Comparison of ENCODE assay signal across 1 fruit fly cellular context in genomic region chr3R:26005978-26006934, dm6.
TF ChIP-seq lines count a peak whose summit lies in the region.

No protein-coding gene starts in this region.

TF ChIP-seq in whole organism, embryonic, 481 proteins besides CTCF, POLR2A, EP300 and RAD21 (continued from another document and continues in another):
- TF ChIP-seq Max (GFP tag; optimal IDR thresholded peaks at IDR 0.05; lab: Kevin White, UChicago) (peak; percentile 32), Xbp1 (GFP tag; optimal IDR thresholded peaks at IDR 0.05; lab: Kevin White, UChicago) (no peak), ham (GFP tag; IDR thresholded peaks at IDR 0.05; lab: Robert Waterston, UW) (no peak), ci (GFP tag; IDR thresholded peaks at IDR 0.05; lab: Robert Waterston, UW) (peak; percentile 72; the same call in 2 of the 3 replicates), CG6175 (GFP tag; IDR thresholded peaks at IDR 0.05; lab: Robert Waterston, UW) (0 out of 3 replicates have a peak, but pooled peaks have one; percentile 49), Scr (GFP tag; IDR thresholded peaks at IDR 0.05; lab: Robert Waterston, UW; ENCODE audit: partially characterized antibody) (no peak), phol (tag; optimal IDR thresholded peaks at IDR 0.05; lab: Kevin White, UChicago) (no peak), Doc2 (GFP tag; IDR thresholded peaks at IDR 0.05; lab: Robert Waterston, UW) (no peak), pan (optimal IDR thresholded peaks at IDR 0.05; lab: Kevin White, UChicago) (no peak), pan (GFP tag; optimal IDR thresholded peaks at IDR 0.05 in 1 of 2, IDR thresholded peaks at IDR 0.05 in 1 of 2) (no peak), sisA (GFP tag; IDR thresholded peaks at IDR 0.05; lab: Robert Waterston, UW) (no peak), CG10431 (GFP tag; optimal IDR thresholded peaks at IDR 0.05; lab: Kevin White, UChicago) (no peak), tx (GFP tag; optimal IDR thresholded peaks at IDR 0.05; lab: Kevin White, UChicago) (no peak), cato (GFP tag; optimal IDR thresholded peaks at IDR 0.05; lab: Kevin White, UChicago; ENCODE audit: borderline replicate concordance) (no peak), inv (GFP tag; IDR thresholded peaks at IDR 0.05; lab: Robert Waterston, UW; ENCODE audit: partially characterized antibody) (0 out of 2 replicates have a peak, but pooled peaks have one; percentile 15), esg (GFP tag; conservative IDR thresholded peaks at IDR 0.05; lab: Robert Waterston, UW) (no peak), dan (GFP tag; IDR thresholded peaks at IDR 0.05; lab: Robert Waterston, UW) (no peak), sens-2 (GFP tag; IDR thresholded peaks at IDR 0.05; lab: Robert Waterston, UW) (peak; percentile 74; the same call in 1 of the 2 replicates), exex (tag; optimal IDR thresholded peaks at IDR 0.05; lab: Kevin White, UChicago) (no peak), slou (GFP tag; optimal IDR thresholded peaks at IDR 0.05; lab: Kevin White, UChicago) (no peak), CG10366 (GFP tag; IDR thresholded peaks at IDR 0.05; lab: Robert Waterston, UW) (no peak), gro (GFP tag; optimal IDR thresholded peaks at IDR 0.05; lab: Kevin White, UChicago) (peak; percentile 67), CG5953 (GFP tag; IDR thresholded peaks at IDR 0.05; lab: Robert Waterston, UW) (no peak), Blimp-1 (GFP tag; optimal IDR thresholded peaks at IDR 0.05; lab: Kevin White, UChicago) (no peak), CG11398 (GFP tag; optimal IDR thresholded peaks at IDR 0.05; lab: Kevin White, UChicago) (no peak), CG2678 (tag; optimal IDR thresholded peaks at IDR 0.05; lab: Kevin White, UChicago) (peak; percentile 1), CrebB (tag; optimal IDR thresholded peaks at IDR 0.05; lab: Kevin White, UChicago) (no peak), E2f2 (GFP tag; IDR thresholded peaks at IDR 0.05; lab: Robert Waterston, UW) (no peak), CG2120 (GFP tag; optimal IDR thresholded peaks at IDR 0.05; lab: Kevin White, UChicago) (no peak), CG9817 (tag; optimal IDR thresholded peaks at IDR 0.05; lab: Kevin White, UChicago) (no peak), br (optimal IDR thresholded peaks at IDR 0.05; lab: Kevin White, UChicago) (no peak), Oli (tag; optimal IDR thresholded peaks at IDR 0.05; lab: Kevin White, UChicago) (no peak), kni (GFP tag; optimal IDR thresholded peaks at IDR 0.05; lab: Kevin White, UChicago) (peak; percentile 100), bbx (GFP tag; IDR thresholded peaks at IDR 0.05; lab: Robert Waterston, UW; ENCODE audit: partially characterized antibody) (peak; percentile 43), shn (GFP tag; optimal IDR thresholded peaks at IDR 0.05; lab: Kevin White, UChicago) (no peak), CG7357 (GFP tag; IDR thresholded peaks at IDR 0.05; lab: Robert Waterston, UW) (no peak), hbn (GFP tag; IDR thresholded peaks at IDR 0.05; lab: Robert Waterston, UW; ENCODE audit: partially characterized antibody) (no peak), CG2889 (GFP tag; IDR thresholded peaks at IDR 0.05; lab: Robert Waterston, UW) (no peak), mam (GFP tag; optimal IDR thresholded peaks at IDR 0.05; lab: Kevin White, UChicago) (peak; percentile 32), Gug (GFP tag; IDR thresholded peaks at IDR 0.05; lab: Robert Waterston, UW) (no peak), CG9215 (GFP tag; IDR thresholded peaks at IDR 0.05; lab: Robert Waterston, UW) (no peak), wdn (GFP tag; IDR thresholded peaks at IDR 0.05; lab: Robert Waterston, UW) (no peak), CkIIα-i1 (GFP tag; IDR thresholded peaks at IDR 0.05; lab: Robert Waterston, UW) (no peak), run (tag; optimal IDR thresholded peaks at IDR 0.05; lab: Kevin White, UChicago) (peak; percentile 55), CG10462 (GFP tag; optimal IDR thresholded peaks at IDR 0.05; lab: Kevin White, UChicago) (no peak), Nf-YC (tag; optimal IDR thresholded peaks at IDR 0.05; lab: Kevin White, UChicago) (peak; percentile 68), CG31388 (GFP tag; optimal IDR thresholded peaks at IDR 0.05; lab: Kevin White, UChicago) (no peak), CG13296 (GFP tag; optimal IDR thresholded peaks at IDR 0.05; lab: Kevin White, UChicago) (no peak), CG12769 (tag; optimal IDR thresholded peaks at IDR 0.05; lab: Kevin White, UChicago) (peak; percentile 88), Optix (GFP tag; IDR thresholded peaks at IDR 0.05; lab: Robert Waterston, UW) (no peak), Fer2 (tag; optimal IDR thresholded peaks at IDR 0.05; lab: Kevin White, UChicago) (no peak), gem (tag; optimal IDR thresholded peaks at IDR 0.05; lab: Kevin White, UChicago) (no peak), Hr39 (optimal IDR thresholded peaks at IDR 0.05; lab: Kevin White, UChicago) (no peak), CG14050 (GFP tag; IDR thresholded peaks at IDR 0.05; lab: Robert Waterston, UW) (no peak), CG32532 (GFP tag; IDR thresholded peaks at IDR 0.05; lab: Robert Waterston, UW) (no peak; the same call in 1 of the 2 replicates), cg (GFP tag; optimal IDR thresholded peaks at IDR 0.05; lab: Kevin White, UChicago) (peak; percentile 93), CG43689 (GFP tag; IDR thresholded peaks at IDR 0.05; lab: Robert Waterston, UW) (no peak), NFAT (GFP tag; IDR thresholded peaks at IDR 0.05; lab: Robert Waterston, UW) (0 out of 2 replicates have a peak, but pooled peaks have one; percentile 39), zfh1 (GFP tag; IDR thresholded peaks at IDR 0.05; lab: Robert Waterston, UW) (no peak), CG7928 (GFP tag; optimal IDR thresholded peaks at IDR 0.05; lab: Kevin White, UChicago) (no peak), ranshi (GFP tag; IDR thresholded peaks at IDR 0.05; lab: Robert Waterston, UW) (no peak), unc-4 (GFP tag; IDR thresholded peaks at IDR 0.05; lab: Robert Waterston, UW; ENCODE audit: partially characterized antibody) (no peak), Aef1 (GFP tag; IDR thresholded peaks at IDR 0.05; lab: Robert Waterston, UW) (no peak), CG2712 (tag; optimal IDR thresholded peaks at IDR 0.05; lab: Kevin White, UChicago) (peak; percentile 40), CG6683 (GFP tag; optimal IDR thresholded peaks at IDR 0.05; lab: Kevin White, UChicago) (no peak), schlank (tag; optimal IDR thresholded peaks at IDR 0.05; lab: Kevin White, UChicago) (no peak), tap (tag; optimal IDR thresholded peaks at IDR 0.05; lab: Kevin White, UChicago) (no peak), HmgZ (tag; optimal IDR thresholded peaks at IDR 0.05; lab: Kevin White, UChicago) (no peak), bab2 (GFP tag; optimal IDR thresholded peaks at IDR 0.05; lab: Kevin White, UChicago) (no peak), CG12155 (GFP tag; optimal IDR thresholded peaks at IDR 0.05; lab: Kevin White, UChicago) (no peak), klu (GFP tag; IDR thresholded peaks at IDR 0.05; lab: Robert Waterston, UW) (no peak), Kr (GFP tag; optimal IDR thresholded peaks at IDR 0.05; lab: Kevin White, UChicago) (peak; percentile 85), CG3838 (GFP tag; optimal IDR thresholded peaks at IDR 0.05; lab: Kevin White, UChicago) (no peak), GATAe (GFP tag; conservative IDR thresholded peaks at IDR 0.05; lab: Robert Waterston, UW) (no peak), sim (GFP tag; IDR thresholded peaks at IDR 0.05; lab: Robert Waterston, UW) (no peak), MESR4 (GFP tag; optimal IDR thresholded peaks at IDR 0.05; lab: Kevin White, UChicago) (peak; percentile 1), NC2α (GFP tag; optimal IDR thresholded peaks at IDR 0.05; lab: Kevin White, UChicago) (peak; percentile 49), ssp (GFP tag; IDR thresholded peaks at IDR 0.05; lab: Robert Waterston, UW) (no peak), az2 (GFP tag; optimal IDR thresholded peaks at IDR 0.05; lab: Kevin White, UChicago) (no peak), CG16815 (GFP tag; optimal IDR thresholded peaks at IDR 0.05; lab: Kevin White, UChicago) (no peak), fd102C (GFP tag; optimal IDR thresholded peaks at IDR 0.05; lab: Kevin White, UChicago) (no peak), Chrac-16 (GFP tag; optimal IDR thresholded peaks at IDR 0.05; lab: Kevin White, UChicago) (no peak), sqz (GFP tag; optimal IDR thresholded peaks at IDR 0.05; lab: Kevin White, UChicago) (peak; percentile 98), Dll (GFP tag; IDR thresholded peaks at IDR 0.05; lab: Robert Waterston, UW; ENCODE audit: partially characterized antibody) (no peak), Bteb2 (GFP tag; optimal IDR thresholded peaks at IDR 0.05; lab: Kevin White, UChicago) (no peak), Med (GFP tag; lab: Kevin White, UChicago) (peak; percentile 76), bigmax (GFP tag; optimal IDR thresholded peaks at IDR 0.05; lab: Kevin White, UChicago) (peak; percentile 14), her (GFP tag; optimal IDR thresholded peaks at IDR 0.05; lab: Kevin White, UChicago) (peak; percentile 7), CG9727 (GFP tag; optimal IDR thresholded peaks at IDR 0.05; lab: Kevin White, UChicago) (peak; percentile 34), CG8944 (GFP tag; optimal IDR thresholded peaks at IDR 0.05; lab: Kevin White, UChicago) (no peak), Doc3 (GFP tag; IDR thresholded peaks at IDR 0.05; lab: Robert Waterston, UW; ENCODE audit: partially characterized antibody) (no peak), CG7271 (tag; optimal IDR thresholded peaks at IDR 0.05; lab: Kevin White, UChicago) (no peak), mld (GFP tag; IDR thresholded peaks at IDR 0.05; lab: Robert Waterston, UW; ENCODE audit: partially characterized antibody) (no peak), CG5245 (GFP tag; optimal IDR thresholded peaks at IDR 0.05; lab: Kevin White, UChicago) (peak; percentile 10), CG17328 (GFP tag; IDR thresholded peaks at IDR 0.05; lab: Robert Waterston, UW) (peak; percentile 38; the same call in 1 of the 2 replicates), B-H1 (GFP tag; IDR thresholded peaks at IDR 0.05; lab: Robert Waterston, UW) (no peak; the same call in 2 of the 3 replicates), HLH3B (GFP tag; IDR thresholded peaks at IDR 0.05; lab: Robert Waterston, UW) (no peak), Tbp (GFP tag; optimal IDR thresholded peaks at IDR 0.05; lab: Kevin White, UChicago) (peak; percentile 97), stwl (tag; optimal IDR thresholded peaks at IDR 0.05; lab: Kevin White, UChicago) (no peak), Sry-δ (GFP tag; optimal IDR thresholded peaks at IDR 0.05; lab: Kevin White, UChicago) (no peak), Meics (GFP tag; optimal IDR thresholded peaks at IDR 0.05; lab: Kevin White, UChicago) (no peak), CG11085 (GFP tag; IDR thresholded peaks at IDR 0.05; lab: Robert Waterston, UW) (no peak), MTF-1 (GFP tag; optimal IDR thresholded peaks at IDR 0.05; lab: Kevin White, UChicago; ENCODE audit: borderline replicate concordance) (peak; percentile 43), CG4328 (GFP tag; optimal IDR thresholded peaks at IDR 0.05; lab: Kevin White, UChicago) (no peak), tgo (GFP tag; IDR thresholded peaks at IDR 0.05; lab: Robert Waterston, UW) (no peak), Hr51 (GFP tag; optimal IDR thresholded peaks at IDR 0.05; lab: Kevin White, UChicago) (no peak), H2.0 (GFP tag; IDR thresholded peaks at IDR 0.05; lab: Robert Waterston, UW) (no peak), Dp (GFP tag; optimal IDR thresholded peaks at IDR 0.05; lab: Kevin White, UChicago) (no peak), dm (GFP tag; optimal IDR thresholded peaks at IDR 0.05; lab: Kevin White, UChicago) (peak; percentile 76), CG32767 (GFP tag; IDR thresholded peaks at IDR 0.05; lab: Robert Waterston, UW) (peak; percentile 42; the same call in 1 of the 2 replicates), CG17361 (GFP tag; IDR thresholded peaks at IDR 0.05; lab: Robert Waterston, UW) (no peak), croc (GFP tag; conservative IDR thresholded peaks at IDR 0.05; lab: Robert Waterston, UW) (no peak), NC2β (GFP tag; optimal IDR thresholded peaks at IDR 0.05; lab: Kevin White, UChicago) (peak; percentile 12), NK7.1 (GFP tag; optimal IDR thresholded peaks at IDR 0.05; lab: Kevin White, UChicago) (peak; percentile 23), CG10209 (GFP tag; optimal IDR thresholded peaks at IDR 0.05; lab: Kevin White, UChicago) (no peak), gcm2 (GFP tag; optimal IDR thresholded peaks at IDR 0.05; lab: Kevin White, UChicago) (no peak), CG10979 (tag; optimal IDR thresholded peaks at IDR 0.05; lab: Kevin White, UChicago) (peak; percentile 11), CG2202 (tag; optimal IDR thresholded peaks at IDR 0.05; lab: Kevin White, UChicago) (peak; percentile 6), z (GFP tag; IDR thresholded peaks at IDR 0.05; lab: Robert Waterston, UW) (peak; percentile 62; the same call in 2 of the 3 replicates), Usf (GFP tag; optimal IDR thresholded peaks at IDR 0.05; lab: Kevin White, UChicago) (no peak), Dad (GFP tag; optimal IDR thresholded peaks at IDR 0.05; lab: Kevin White, UChicago) (no peak), CG3163 (GFP tag; optimal IDR thresholded peaks at IDR 0.05; lab: Kevin White, UChicago) (no peak), zen (tag; optimal IDR thresholded peaks at IDR 0.05; lab: Kevin White, UChicago) (no peak), CG30020 (tag; optimal IDR thresholded peaks at IDR 0.05; lab: Kevin White, UChicago) (no peak), nom (GFP tag; optimal IDR thresholded peaks at IDR 0.05; lab: Kevin White, UChicago) (peak; percentile 81), Bgb (GFP tag; IDR thresholded peaks at IDR 0.05; lab: Robert Waterston, UW; ENCODE audit: partially characterized antibody) (peak; percentile 45; the same call in 1 of the 2 replicates), CG11696 (GFP tag; IDR thresholded peaks at IDR 0.05; lab: Robert Waterston, UW) (no peak), amos (GFP tag; IDR thresholded peaks at IDR 0.05; lab: Robert Waterston, UW; ENCODE audit: partially characterized antibody) (peak; percentile 42; the same call in 1 of the 2 replicates), vfl (GFP tag; optimal IDR thresholded peaks at IDR 0.05; lab: Kevin White, UChicago) (no peak), Myb (GFP tag; optimal IDR thresholded peaks at IDR 0.05; lab: Kevin White, UChicago) (no peak), MBD-R2 (GFP tag; IDR thresholded peaks at IDR 0.05; lab: Robert Waterston, UW) (no peak), CG31441 (GFP tag; IDR thresholded peaks at IDR 0.05; lab: Robert Waterston, UW) (no peak; the same call in 1 of the 2 replicates), Ada2b (GFP tag; IDR thresholded peaks at IDR 0.05; lab: Robert Waterston, UW) (no peak), CG4282 (GFP tag; optimal IDR thresholded peaks at IDR 0.05; lab: Kevin White, UChicago) (peak; percentile 41), Lpt (GFP tag; optimal IDR thresholded peaks at IDR 0.05; lab: Kevin White, UChicago) (no peak)
